Worm (Caenorhabditis elegans): ENCODE data around the gene W09C2.7.

ce11 chrIV:9651234-9651633 is 29.1 kb upstream of the W09C2.7 start, which contains the start of gene chca-1:
- TF ChIP-seq fos-1 (tag; optimal IDR thresholded peaks at IDR 0.05) = no peak
- no peak for TF ChIP-seq unc-62 (GFP tag; optimal IDR thresholded peaks at IDR 0.05)
- no peak for TF ChIP-seq nhr-11 (tag; optimal IDR thresholded peaks at IDR 0.05)
- no peak for TF ChIP-seq mdl-1 (tag; optimal IDR thresholded peaks at IDR 0.05)
- no peak for TF ChIP-seq nhr-85 (tag)

Measured in whole organism, L1 larva.